Worm (Caenorhabditis elegans): ENCODE data around the gene anat-1.

- TF ChIP-seq nhr-90 (tag; optimal IDR thresholded peaks at IDR 0.05; ENCODE audit: poor library complexity) = peak; percentile 47
- no peak for TF ChIP-seq zag-1 (tag; optimal IDR thresholded peaks at IDR 0.05)
- TF ChIP-seq efl-1 (optimal IDR thresholded peaks at IDR 0.05) = peak in 1 of 2 experiments; percentile 37
- TF ChIP-seq efl-1 (GFP tag; optimal IDR thresholded peaks at IDR 0.05 in 1 of 2) = peak; percentile 24 to 71
- TF ChIP-seq ama-1 (optimal IDR thresholded peaks at IDR 0.05) = no peak
- peak; percentile 65 for TF ChIP-seq snu-23 (GFP tag; optimal IDR thresholded peaks at IDR 0.05)
- TF ChIP-seq nhr-76 (tag; optimal IDR thresholded peaks at IDR 0.05) = no peak
- no peak for TF ChIP-seq aly-2 (tag; optimal IDR thresholded peaks at IDR 0.05)
- TF ChIP-seq ztf-11 (tag; optimal IDR thresholded peaks at IDR 0.05) = peak in 1 of 2 experiments; percentile 47
- no peak for TF ChIP-seq fkh-10 (GFP tag; optimal IDR thresholded peaks at IDR 0.05)
- no peak for TF ChIP-seq nhr-12 (tag; optimal IDR thresholded peaks at IDR 0.05)
- TF ChIP-seq irx-1 (tag; optimal IDR thresholded peaks at IDR 0.05) = peak; percentile 48
- TF ChIP-seq pax-3 (tag; optimal IDR thresholded peaks at IDR 0.05) = no peak
- no peak for TF ChIP-seq snpc-4 (tag; optimal IDR thresholded peaks at IDR 0.05)
Observed at ce11 chrIV:6747652-6748051, 23.0 kb upstream of the anat-1 start.
